Fruit fly (Drosophila melanogaster) whole organism, adult: ENCODE results near the gene CG45101.

Experiments
- CG12768 ChIP-seq: fragments of 200-800 bp; sonication (Bioruptor generic); optimal IDR thresholded peaks from 2 replicates; lab custom pipeline; 2017; ENCODE audit warnings: missing biosample characterization, missing genetic modification characterization, mild to moderate bottlenecking, moderate library complexity, missing genetic modification reagents
- CG33017 ChIP-seq: fragments of 200-800 bp; sonication (Bioruptor generic); optimal IDR thresholded peaks from 2 replicates; lab custom pipeline; 2018; ENCODE audit warnings: missing biosample characterization, mild to moderate bottlenecking, missing genetic modification characterization, moderate library complexity
- CG7101 ChIP-seq: fragments of 200-800 bp; sonication (Bioruptor generic); optimal IDR thresholded peaks from 2 replicates; lab custom pipeline; 2018; ENCODE audit warnings: missing biosample characterization, mild to moderate bottlenecking, missing genetic modification characterization, moderate library complexity
- Crg-1 ChIP-seq: fragments of 200-800 bp; sonication (Bioruptor generic); optimal IDR thresholded peaks from 2 replicates; lab custom pipeline; 2016; ENCODE audit warnings: missing biosample characterization, missing genetic modification characterization
- bab1 ChIP-seq: fragments of 200-800 bp; sonication (Bioruptor generic); optimal IDR thresholded peaks from 3 replicates; lab custom pipeline; 2019; ENCODE audit warnings: missing biosample characterization, mild to moderate bottlenecking, missing genetic modification characterization, moderate library complexity
- cnc ChIP-seq, 2 experiments: fragments of >200 bp; optimal IDR thresholded peaks; 2 replicates each; lab custom pipeline; 2017
- kay ChIP-seq: fragments of 200-800 bp; sonication (Bioruptor generic); peaks from one replicate; lab custom pipeline; 2016; ENCODE audit warnings: missing biosample characterization, missing genetic modification characterization, borderline replicate concordance
- ovo ChIP-seq: fragments of 200-800 bp; sonication (Bioruptor generic); optimal IDR thresholded peaks from 2 replicates; lab custom pipeline; 2016; ENCODE audit warnings: missing biosample characterization, missing genetic modification characterization
- pad ChIP-seq: fragments of 200-800 bp; sonication (Bioruptor generic); optimal IDR thresholded peaks from 3 replicates; lab custom pipeline; 2017; ENCODE audit warnings: missing biosample characterization, missing genetic modification characterization, mild to moderate bottlenecking, moderate library complexity, missing genetic modification reagents
- toe ChIP-seq: fragments of 200-800 bp; sonication (Bioruptor generic); optimal IDR thresholded peaks from 2 replicates; lab custom pipeline; 2016; ENCODE audit warnings: missing biosample characterization, missing genetic modification characterization

dm6 chr3L:11071057-11071456, 6.3 kb downstream of the CG45101 start:
- TF ChIP-seq cnc (optimal IDR thresholded peaks at IDR 0.05; lab: Kevin White, UChicago): no peak
- no peak for TF ChIP-seq CG12768
- TF ChIP-seq toe (GFP tag; lab: Kevin White, UChicago): no peak
- no peak for TF ChIP-seq kay
- no peak for TF ChIP-seq bab1 (GFP tag; lab: Kevin White, UChicago)
- TF ChIP-seq pad (GFP tag; lab: Kevin White, UChicago): no peak
- no peak for TF ChIP-seq CG7101 (tag; lab: Kevin White, UChicago)
- no peak for TF ChIP-seq ovo (GFP tag; lab: Kevin White, UChicago)
- no peak for TF ChIP-seq Crg-1 (GFP tag; lab: Kevin White, UChicago)
- TF ChIP-seq CG33017: no peak
